Fruit fly (Drosophila melanogaster): ENCODE data around the gene CG9331.
A peak's percentile ranks its signal among the peaks of the same experiment; 100 is the strongest.

Gene CG9331

dm6 chr2L:20780768-20781167, 41.9 kb upstream of the CG9331 start (continued):
- TF ChIP-seq sim (GFP tag; IDR thresholded peaks at IDR 0.05) (peak; percentile 50; the same call in 1 of the 2 replicates), CG6765 (GFP tag; optimal IDR thresholded peaks at IDR 0.05) (peak; percentile 57), CG12219 (GFP tag; optimal IDR thresholded peaks at IDR 0.05) (peak; percentile 51), hb (GFP tag; IDR thresholded peaks at IDR 0.05; ENCODE audit: partially characterized antibody) (no peak), pan (optimal IDR thresholded peaks at IDR 0.05) (no peak), pan (GFP tag; optimal IDR thresholded peaks at IDR 0.05 in 1 of 2, IDR thresholded peaks at IDR 0.05 in 1 of 2) (peak in 1 of 2 experiments; percentile 43), CG17802 (tag; optimal IDR thresholded peaks at IDR 0.05) (no peak), stwl (tag; optimal IDR thresholded peaks at IDR 0.05) (no peak), nau (GFP tag; optimal IDR thresholded peaks at IDR 0.05) (peak; percentile 69), HLH54F (GFP tag; optimal IDR thresholded peaks at IDR 0.05) (peak; percentile 1), nmo (GFP tag; optimal IDR thresholded peaks at IDR 0.05) (no peak), CG11695 (GFP tag; IDR thresholded peaks at IDR 0.05) (no peak), unc-4 (GFP tag; IDR thresholded peaks at IDR 0.05; ENCODE audit: partially characterized antibody) (no peak), CG13424 (tag; optimal IDR thresholded peaks at IDR 0.05) (peak; percentile 58), CG10543 (GFP tag; optimal IDR thresholded peaks at IDR 0.05) (peak; percentile 81), CG13296 (GFP tag; optimal IDR thresholded peaks at IDR 0.05) (peak; percentile 74), Vsx1 (GFP tag; optimal IDR thresholded peaks at IDR 0.05) (peak; percentile 68), exex (tag; optimal IDR thresholded peaks at IDR 0.05) (no peak), Ravus (GFP tag; IDR thresholded peaks at IDR 0.05) (no peak), CG18599 (GFP tag; optimal IDR thresholded peaks at IDR 0.05) (peak; percentile 87), tgo (GFP tag; IDR thresholded peaks at IDR 0.05) (no peak), Meics (GFP tag; optimal IDR thresholded peaks at IDR 0.05) (peak; percentile 73), cg (GFP tag; optimal IDR thresholded peaks at IDR 0.05) (no peak), mld (GFP tag; IDR thresholded peaks at IDR 0.05; ENCODE audit: partially characterized antibody) (no peak), Oaz (GFP tag; IDR thresholded peaks at IDR 0.05) (no peak), eve (GFP tag; optimal IDR thresholded peaks at IDR 0.05) (no peak), gsb (GFP tag; IDR thresholded peaks at IDR 0.05) (no peak), sc (optimal IDR thresholded peaks at IDR 0.05) (no peak), sc (GFP tag; optimal IDR thresholded peaks at IDR 0.05) (peak; percentile 34), Sox102F (GFP tag; optimal IDR thresholded peaks at IDR 0.05) (peak; percentile 62), pfk (GFP tag; optimal IDR thresholded peaks at IDR 0.05) (peak; percentile 47), CoRest (tag; optimal IDR thresholded peaks at IDR 0.05) (peak; percentile 36), bbx (GFP tag; IDR thresholded peaks at IDR 0.05; ENCODE audit: partially characterized antibody) (no peak), fd3F (GFP tag; optimal IDR thresholded peaks at IDR 0.05) (peak; percentile 56), CG1647 (GFP tag; optimal IDR thresholded peaks at IDR 0.05) (peak; percentile 7), bowl (GFP tag; IDR thresholded peaks at IDR 0.05) (no peak), zfh1 (GFP tag; IDR thresholded peaks at IDR 0.05) (peak; percentile 74; the same call in 2 of the 3 replicates), ranshi (GFP tag; IDR thresholded peaks at IDR 0.05) (peak; percentile 53; the same call in 1 of the 2 replicates), gt (GFP tag; IDR thresholded peaks at IDR 0.05) (no peak; the same call in 1 of the 2 replicates), PHDP (tag; optimal IDR thresholded peaks at IDR 0.05) (peak; percentile 54), so (GFP tag; IDR thresholded peaks at IDR 0.05) (0 out of 3 replicates have a peak, but pooled peaks have one; percentile 30), jigr1 (GFP tag; IDR thresholded peaks at IDR 0.05) (no peak), Lpt (GFP tag; optimal IDR thresholded peaks at IDR 0.05) (no peak), CG8281 (tag; optimal IDR thresholded peaks at IDR 0.05) (peak; percentile 13), CG9876 (GFP tag; optimal IDR thresholded peaks at IDR 0.05) (no peak), NfI (GFP tag; optimal IDR thresholded peaks at IDR 0.05) (peak; percentile 35), CG9437 (GFP tag; optimal IDR thresholded peaks at IDR 0.05) (no peak), org-1 (GFP tag; optimal IDR thresholded peaks at IDR 0.05) (peak; percentile 80), CG11093 (GFP tag; IDR thresholded peaks at IDR 0.05) (no peak), gcm2 (GFP tag; optimal IDR thresholded peaks at IDR 0.05) (no peak), pzg (GFP tag; optimal IDR thresholded peaks at IDR 0.05) (no peak)

Data from whole organism, embryonic.